Worm (Caenorhabditis elegans) whole organism, young adult: ENCODE data around the gene rab-19.
A peak's percentile ranks its signal among the peaks of the same experiment; 100 is the strongest.
"Not testable (repeated sequence)": the region's sequence is repeated elsewhere in the genome, so short reads cannot be mapped to it uniquely, and the experiment has no call there.

Experiments
- C17E4.6 ChIP-seq: fragments of 200-800 bp; sonication (Bioruptor generic); IDR thresholded peaks from 2 replicates; pipeline ENCODE4 v1.3.6; 2022; ENCODE audit warnings: missing genetic modification reagents, missing genetic modification characterization, missing compliant biosample characterization
- D2030.7 ChIP-seq: fragments of 200-800 bp; sonication (Bioruptor generic); IDR thresholded peaks from 2 replicates; pipeline ENCODE4 v1.3.6; 2022; ENCODE audit warnings: missing genetic modification reagents, missing genetic modification characterization, missing compliant biosample characterization
- F33H1.4 ChIP-seq: fragments of 200-800 bp; sonication (Bioruptor generic); IDR thresholded peaks from 2 replicates; pipeline ENCODE4 v1.3.6; 2022; ENCODE audit warnings: missing genetic modification reagents, missing genetic modification characterization, missing compliant biosample characterization
- Y53G8AR.9 ChIP-seq: fragments of 200-800 bp; sonication (Bioruptor generic); conservative IDR thresholded peaks from 2 replicates; pipeline ENCODE4 v1.3.6; 2022; ENCODE audit warnings: missing genetic modification reagents, missing genetic modification characterization, missing compliant biosample characterization
- Y79H2A.3 ChIP-seq: fragments of 200-800 bp; sonication (Bioruptor generic); conservative IDR thresholded peaks from 2 replicates; pipeline ENCODE4 v1.3.6; 2022; ENCODE audit warnings: missing genetic modification reagents, missing genetic modification characterization, missing compliant biosample characterization
- Y95B8A.8 ChIP-seq: fragments of 200-800 bp; sonication (Bioruptor generic); IDR thresholded peaks from 2 replicates; pipeline ENCODE4 v1.3.6; 2022; ENCODE audit warnings: missing genetic modification reagents, missing genetic modification characterization, missing compliant biosample characterization
- aptf-2 ChIP-seq: fragments of 200-800 bp; sonication (Bioruptor generic); conservative IDR thresholded peaks from 2 replicates; pipeline ENCODE4 v1.3.6; 2022; ENCODE audit warnings: missing genetic modification reagents, missing genetic modification characterization, missing compliant biosample characterization
- aptf-3 ChIP-seq: fragments of 200-800 bp; sonication (Bioruptor generic); IDR thresholded peaks from 2 replicates; pipeline ENCODE4 v1.3.6; 2022; ENCODE audit warnings: missing genetic modification characterization, missing compliant biosample characterization
- attf-6 ChIP-seq: fragments of 200-800 bp; sonication (Bioruptor generic); IDR thresholded peaks from 2 replicates; pipeline ENCODE4 v1.3.6; 2022; ENCODE audit warnings: missing genetic modification reagents, missing genetic modification characterization, missing compliant biosample characterization
- ceh-100 ChIP-seq: fragments of 200-800 bp; sonication (Bioruptor generic); IDR thresholded peaks from 2 replicates; pipeline ENCODE4 v1.3.6; 2022; ENCODE audit warnings: missing genetic modification reagents, missing genetic modification characterization, missing compliant biosample characterization
- efl-1 ChIP-seq: fragments of 150-350 bp; optimal IDR thresholded peaks from 2 replicates; lab custom pipeline; 2014; ENCODE audit warnings: missing biosample characterization, missing genetic modification reagents, missing genetic modification characterization
- egl-18 ChIP-seq: fragments of 200-800 bp; sonication (Bioruptor generic); IDR thresholded peaks from 2 replicates; pipeline ENCODE4 v1.3.6; 2022; ENCODE audit warnings: missing genetic modification reagents, missing genetic modification characterization, missing compliant biosample characterization
- egl-44 ChIP-seq: fragments of 200-800 bp; sonication (Bioruptor generic); IDR thresholded peaks from 2 replicates; pipeline ENCODE4 v1.3.6; 2022; ENCODE audit warnings: missing genetic modification reagents, missing genetic modification characterization, missing compliant biosample characterization
- egrh-3 ChIP-seq: fragments of 200-800 bp; sonication (Bioruptor generic); IDR thresholded peaks from 2 replicates; pipeline ENCODE4 v1.3.6; 2022; ENCODE audit warnings: missing genetic modification reagents, missing genetic modification characterization, missing compliant biosample characterization
- ekl-4 ChIP-seq: fragments of 200-800 bp; sonication (Bioruptor generic); IDR thresholded peaks from 2 replicates; pipeline ENCODE4 v1.3.6; 2022; ENCODE audit warnings: missing genetic modification reagents, missing genetic modification characterization, missing compliant biosample characterization
- him-1 ChIP-seq: sonication (generic microtip); optimal IDR thresholded peaks from 2 replicates; lab custom pipeline; 2016; ENCODE audit warnings: missing genotype, missing genetic modification reagents, missing genetic modification characterization, missing compliant biosample characterization
- hmg-1.2 ChIP-seq: fragments of 200-800 bp; sonication (Bioruptor generic); IDR thresholded peaks from 2 replicates; pipeline ENCODE4 v1.3.6; 2022; ENCODE audit warnings: missing genetic modification reagents, missing genetic modification characterization, missing compliant biosample characterization
- hmg-20 ChIP-seq: fragments of 200-800 bp; sonication (Bioruptor generic); IDR thresholded peaks from 2 replicates; pipeline ENCODE4 v1.3.6; 2022; ENCODE audit warnings: missing genetic modification reagents, missing genetic modification characterization, missing compliant biosample characterization
- hsf-1 ChIP-seq: fragments of 200-800 bp; sonication (Bioruptor generic); IDR thresholded peaks from 2 replicates; pipeline ENCODE4 v1.3.6; 2022; ENCODE audit warnings: missing genetic modification reagents, missing genetic modification characterization, missing compliant biosample characterization
- lin-26 ChIP-seq: fragments of 200-800 bp; sonication (Bioruptor generic); IDR thresholded peaks from 2 replicates; pipeline ENCODE4 v1.3.6; 2022; ENCODE audit warnings: missing genetic modification reagents, missing genetic modification characterization, missing compliant biosample characterization
- lsy-27 ChIP-seq: sonication (generic microtip); optimal IDR thresholded peaks from 2 replicates; lab custom pipeline; 2017; ENCODE audit warnings: missing genetic modification characterization, mild to moderate bottlenecking, missing compliant biosample characterization, antibody characterized with exemption, missing genotype, borderline replicate concordance; ENCODE audit not compliant: insufficient read depth
- madf-6 ChIP-seq: fragments of 200-800 bp; sonication (Bioruptor generic); IDR thresholded peaks from 2 replicates; pipeline ENCODE4 v1.3.6; 2022; ENCODE audit warnings: missing genetic modification reagents, missing genetic modification characterization, missing compliant biosample characterization
- madf-8 ChIP-seq: fragments of 200-800 bp; sonication (Bioruptor generic); conservative IDR thresholded peaks from 2 replicates; pipeline ENCODE4 v1.3.6; 2022; ENCODE audit warnings: missing genetic modification reagents, missing genetic modification characterization, missing compliant biosample characterization
- mcd-1 ChIP-seq: fragments of 200-800 bp; sonication (Bioruptor generic); IDR thresholded peaks from 2 replicates; pipeline ENCODE4 v1.3.6; 2022; ENCODE audit warnings: missing genetic modification reagents, missing genetic modification characterization, missing compliant biosample characterization
- nfyb-1 ChIP-seq: fragments of 200-800 bp; sonication (Bioruptor generic); IDR thresholded peaks from 2 replicates; pipeline ENCODE4 v1.3.6; 2022; ENCODE audit warnings: missing genetic modification reagents, missing genetic modification characterization, missing compliant biosample characterization
- pbrm-1 ChIP-seq: fragments of 200-800 bp; sonication (Bioruptor generic); IDR thresholded peaks from 2 replicates; pipeline ENCODE4 v1.3.6; 2022; ENCODE audit warnings: missing genetic modification reagents, missing genetic modification characterization, missing compliant biosample characterization
- rcor-1 ChIP-seq: fragments of 200-800 bp; sonication (Bioruptor generic); IDR thresholded peaks from 2 replicates; pipeline ENCODE4 v1.3.6; 2022; ENCODE audit warnings: missing genetic modification reagents, missing genetic modification characterization, missing compliant biosample characterization
- repo-1 ChIP-seq: sonication (generic microtip); optimal IDR thresholded peaks from 2 replicates; lab custom pipeline; 2017; ENCODE audit warnings: mild to moderate bottlenecking, missing genetic modification characterization, missing compliant biosample characterization
- rpc-1 ChIP-seq, 2 experiments: fragments of 150-350 bp in 1 of 2; sonication (generic microtip) in 1 of 2; optimal IDR thresholded peaks; 2 replicates each; lab custom pipeline; 2014 to 2018; ENCODE audit warnings: missing biosample characterization in 1 of 2, missing genetic modification characterization in 1 of 2, missing genetic modification reagents in 1 of 2, missing genotype in 1 of 2
- snpc-4 ChIP-seq, 5 experiments: fragments of 150-350 bp in 1 of 5; sonication (generic microtip) in 4 of 5; optimal IDR thresholded peaks; 2 replicates each; lab custom pipeline; 2014 to 2018; ENCODE audit warnings: missing genetic modification characterization in 5 of 5, missing biosample characterization in 3 of 5, antibody characterized with exemption in 2 of 5, mild to moderate bottlenecking in 2 of 5, missing compliant biosample characterization in 2 of 5, missing genotype in 2 of 5, moderate library complexity in 2 of 5, missing genetic modification reagents in 1 of 5
- somi-1 ChIP-seq: fragments of 200-800 bp; sonication (Bioruptor generic); optimal IDR thresholded peaks from 2 replicates; lab custom pipeline; 2018; ENCODE audit warnings: mild to moderate bottlenecking, missing genetic modification characterization, missing compliant biosample characterization
- tbp1 ChIP-seq: fragments of 200-800 bp; sonication (Bioruptor generic); optimal IDR thresholded peaks from 2 replicates; lab custom pipeline; 2018; ENCODE audit warnings: mild to moderate bottlenecking, missing genetic modification characterization, missing compliant biosample characterization
- ztf-6 ChIP-seq: fragments of 200-800 bp; sonication (Bioruptor generic); IDR thresholded peaks from 2 replicates; pipeline ENCODE4 v1.3.6; 2022; ENCODE audit warnings: missing genetic modification reagents, missing genetic modification characterization, missing compliant biosample characterization

The rab-19 gene

ce11 chrIV:13383763-13384436 is at the start of gene rab-19:
Gene rab-19, minus strand, starts transcription at chrIV:13384386.
- TF ChIP-seq repo-1 (tag; lab: Kevin White, UChicago) (no peak), somi-1 (no peak), hmg-20 (GFP tag; lab: Robert Waterston, UW) (no peak), lsy-27 (no peak), hmg-1.2 (GFP tag; lab: Robert Waterston, UW) (peak; percentile 90)

ce11 chrIV:13433904-13434303 is 49.7 kb upstream of the rab-19 start, which contains the start of gene K09B11.5:
Gene K09B11.5, minus strand, starts transcription at chrIV:13434004.
- not testable (repeated sequence) for TF ChIP-seq efl-1; egl-18; aptf-2 (GFP tag; lab: Robert Waterston, UW)

- TF ChIP-seq ekl-4 (peak; percentile 67; the same call in 1 of the 2 replicates), hsf-1 (GFP tag; lab: Robert Waterston, UW) (peak; percentile 40; the same call in 1 of the 2 replicates), C17E4.6 (GFP tag; lab: Robert Waterston, UW) (0 out of 2 replicates have a peak, but pooled peaks have one; percentile 7), D2030.7 (GFP tag; lab: Robert Waterston, UW) (peak; percentile 48; the same call in 1 of the 2 replicates), madf-8 (peak; percentile 19; the same call in 1 of the 2 replicates), hmg-1.2 (GFP tag; lab: Robert Waterston, UW) (peak; percentile 33), rcor-1 (peak; percentile 80), attf-6 (GFP tag; lab: Robert Waterston, UW) (peak; percentile 87), egrh-3 (GFP tag; lab: Robert Waterston, UW) (peak; percentile 87; the same call in 1 of the 2 replicates), nfyb-1 (GFP tag; lab: Robert Waterston, UW) (peak; percentile 77), lin-26 (GFP tag; lab: Robert Waterston, UW) (peak; percentile 100), F33H1.4 (peak; percentile 54), Y95B8A.8 (GFP tag; lab: Robert Waterston, UW) (peak; percentile 50; the same call in 1 of the 2 replicates), hmg-20 (GFP tag; lab: Robert Waterston, UW) (0 out of 2 replicates have a peak, but pooled peaks have one; percentile 36), Y53G8AR.9 (GFP tag; lab: Robert Waterston, UW) (peak; percentile 44; the same call in 1 of the 2 replicates), ceh-100 (GFP tag; lab: Robert Waterston, UW) (peak; percentile 43; the same call in 1 of the 2 replicates), rpc-1 (tag; optimal IDR thresholded peaks at IDR 0.05; lab: Kevin White, UChicago) (peak; percentile 1), madf-6 (peak; percentile 66), egl-44 (GFP tag; lab: Robert Waterston, UW) (0 out of 2 replicates have a peak, but pooled peaks have one; percentile 40), ztf-6 (GFP tag; lab: Robert Waterston, UW) (peak; percentile 65; the same call in 1 of the 2 replicates), Y79H2A.3 (GFP tag; lab: Robert Waterston, UW) (peak; percentile 31; the same call in 1 of the 2 replicates), pbrm-1 (GFP tag; lab: Robert Waterston, UW) (peak; percentile 63; the same call in 1 of the 2 replicates), snpc-4 (GFP tag; optimal IDR thresholded peaks at IDR 0.05; lab: Kevin White, UChicago) (peak; percentile 38), snpc-4 (tag; optimal IDR thresholded peaks at IDR 0.05; lab: Kevin White, UChicago) (peak in 3 of 4 experiments; percentile 68 to 95 (median 92)), tbp1 (GFP tag; lab: Kevin White, UChicago) (peak; percentile 72), aptf-3 (GFP tag; lab: Robert Waterston, UW) (0 out of 2 replicates have a peak, but pooled peaks have one; percentile 56), mcd-1 (GFP tag; lab: Robert Waterston, UW) (peak; percentile 82), him-1 (peak; percentile 46)
- not testable (repeated sequence) for TF ChIP-seq rpc-1 (optimal IDR thresholded peaks at IDR 0.05; lab: Kevin White, UChicago)
Measured at ce11 chrIV:13430137-13430536, 46.0 kb upstream of the rab-19 start.
